Worm (Caenorhabditis elegans): ENCODE data around the gene Y32G9B.1.

DNA sequence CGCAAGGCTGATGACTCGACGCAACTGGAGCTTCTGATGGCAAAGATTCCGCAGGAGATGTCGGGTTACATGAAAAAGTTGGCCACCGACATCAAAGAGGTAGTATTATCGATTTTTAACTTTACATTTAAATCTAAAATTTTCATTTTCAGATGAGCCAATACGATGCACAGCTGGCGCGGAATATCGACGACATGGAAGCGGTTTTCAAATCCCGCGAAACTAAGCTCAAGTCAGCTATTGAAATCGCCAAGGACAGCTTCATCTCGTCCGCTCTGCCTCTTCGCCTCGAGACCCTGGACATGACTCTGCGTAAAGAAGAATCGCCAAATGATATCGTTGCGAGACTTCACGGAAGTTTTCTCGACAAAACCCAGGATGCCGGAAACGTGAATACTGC is 39.8 kb upstream of the Y32G9B.1 start, which contains the start of gene T10B5.3:
- TF ChIP-seq egl-18 (GFP tag; IDR thresholded peaks at IDR 0.05) = no peak
- no peak for TF ChIP-seq F22D6.2 (tag; optimal IDR thresholded peaks at IDR 0.05)
- TF ChIP-seq unc-130 (GFP tag; optimal IDR thresholded peaks at IDR 0.05) = no peak
- no peak for TF ChIP-seq F57A8.1 (GFP tag; optimal IDR thresholded peaks at IDR 0.05)
- no peak for TF ChIP-seq let-607 (tag; optimal IDR thresholded peaks at IDR 0.05)
- no peak for TF ChIP-seq mxl-1 (tag; optimal IDR thresholded peaks at IDR 0.05)
- no peak for TF ChIP-seq cebp-1 (GFP tag; IDR thresholded peaks at IDR 0.05)
- no peak for TF ChIP-seq cebp-1 (tag; optimal IDR thresholded peaks at IDR 0.05)
- TF ChIP-seq ama-1 (optimal IDR thresholded peaks at IDR 0.05) = no peak
- TF ChIP-seq ama-1 (GFP tag; optimal IDR thresholded peaks at IDR 0.05) = no peak
- no peak for TF ChIP-seq xnd-1 (tag; optimal IDR thresholded peaks at IDR 0.05)
- TF ChIP-seq F10E7.11 (tag; optimal IDR thresholded peaks at IDR 0.05) = no peak
- TF ChIP-seq pha-4 (tag; optimal IDR thresholded peaks at IDR 0.05) = no peak
- TF ChIP-seq unc-62 (GFP tag; optimal IDR thresholded peaks at IDR 0.05) = no peak
- TF ChIP-seq tbp1 (GFP tag; optimal IDR thresholded peaks at IDR 0.05) = no peak
- TF ChIP-seq rpc-1 (optimal IDR thresholded peaks at IDR 0.05) = no peak
- TF ChIP-seq rpc-1 (tag; optimal IDR thresholded peaks at IDR 0.05) = no peak

All from whole organism, young adult.